Worm (Caenorhabditis elegans) whole organism, L3 larva: Measurements from ENCODE around the gene F54D5.9.

Experiments
- aly-2 ChIP-seq: fragments of 150-350 bp; optimal IDR thresholded peaks from 2 replicates; lab custom pipeline; 2014; ENCODE audit warnings: missing biosample characterization, missing genetic modification characterization
- ama-1 ChIP-seq: fragments of 150-350 bp; optimal IDR thresholded peaks from 2 replicates; lab custom pipeline; 2018
- ceh-28 ChIP-seq: fragments of 150-350 bp; optimal IDR thresholded peaks from 2 replicates; lab custom pipeline; 2014; ENCODE audit warnings: missing biosample characterization, missing genetic modification reagents, missing genetic modification characterization
- nhr-12 ChIP-seq: fragments of 150-350 bp; optimal IDR thresholded peaks from 2 replicates; lab custom pipeline; 2014; ENCODE audit warnings: missing biosample characterization, missing genetic modification characterization
- nhr-28 ChIP-seq: fragments of 150-350 bp; optimal IDR thresholded peaks from 2 replicates; lab custom pipeline; 2014; ENCODE audit warnings: missing biosample characterization, missing genetic modification characterization

DNA sequence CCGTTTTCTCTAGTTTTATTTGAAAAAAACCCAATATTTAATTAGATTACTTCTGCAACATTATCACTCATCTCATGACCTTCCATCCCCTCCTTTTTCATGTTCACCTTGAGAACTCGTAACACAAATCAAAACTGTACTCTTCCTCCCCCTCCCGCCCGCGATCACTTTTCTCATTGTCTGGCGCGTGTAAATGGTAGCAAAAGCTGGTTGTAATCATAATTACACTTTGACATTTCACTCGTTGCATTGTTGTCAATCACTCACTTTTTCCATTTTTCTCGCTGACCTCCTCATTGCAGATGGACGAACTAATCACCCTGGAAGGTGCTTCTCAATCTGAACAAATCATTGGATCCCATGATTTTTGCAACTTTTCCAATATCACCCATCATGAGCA is 34.3 kb downstream of the F54D5.9 start, which contains the start of gene npr-41:
- no peak for TF ChIP-seq aly-2 (tag; lab: Kevin White, UChicago)
- TF ChIP-seq ama-1 (lab: Kevin White, UChicago): no peak
- TF ChIP-seq nhr-12 (tag; lab: Kevin White, UChicago): no peak
- TF ChIP-seq ceh-28 (tag; lab: Kevin White, UChicago): no peak
- no peak for TF ChIP-seq nhr-28 (tag; lab: Kevin White, UChicago)
